Worm (Caenorhabditis elegans): ENCODE measurements around the gene nhr-121.

The nhr-121 gene

DNA sequence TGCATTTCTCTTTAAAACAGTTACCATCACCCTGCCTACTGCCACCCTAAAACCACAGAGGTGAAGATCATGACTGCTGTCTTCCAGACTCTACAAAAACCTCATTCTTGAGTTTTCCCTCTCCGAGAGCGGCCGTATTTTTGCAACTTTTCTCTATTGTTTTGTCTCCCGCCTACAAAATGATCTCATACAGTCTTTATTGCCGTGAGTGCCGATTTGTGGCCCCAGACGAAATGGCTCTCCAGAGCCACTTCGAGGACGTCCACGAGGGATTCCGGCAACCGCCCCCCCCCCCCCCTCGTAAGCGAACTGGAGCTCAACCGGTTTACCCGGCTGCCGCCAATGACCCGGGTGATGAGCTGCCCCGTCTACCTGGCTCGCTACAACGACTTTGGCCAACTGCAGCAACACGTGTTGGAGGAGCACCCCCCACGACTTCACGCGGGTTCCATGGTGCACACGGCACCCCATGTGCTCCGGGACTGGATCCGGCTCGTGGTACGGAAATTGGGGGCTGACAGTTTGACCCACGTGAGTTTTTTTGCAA is 29.8 kb downstream of the nhr-121 start:
- TF ChIP-seq dox-1 (GFP tag; IDR thresholded peaks at IDR 0.05) (0 out of 2 replicates have a peak, but pooled peaks have one; percentile 23), lin-40 (tag; optimal IDR thresholded peaks at IDR 0.05) (no peak), F37B4.10 (GFP tag; IDR thresholded peaks at IDR 0.05) (0 out of 2 replicates have a peak, but pooled peaks have one; percentile 57), Y95B8A.8 (GFP tag; IDR thresholded peaks at IDR 0.05) (no peak), ceh-79 (tag; optimal IDR thresholded peaks at IDR 0.05) (peak; percentile 2), lag-1 (GFP tag; IDR thresholded peaks at IDR 0.05) (no peak), zfh-2 (GFP tag; conservative IDR thresholded peaks at IDR 0.05) (peak; percentile 93), mcd-1 (GFP tag; IDR thresholded peaks at IDR 0.05) (0 out of 2 replicates have a peak, but pooled peaks have one; percentile 8), egrh-3 (GFP tag; IDR thresholded peaks at IDR 0.05) (peak; percentile 90), hlh-12 (tag; optimal IDR thresholded peaks at IDR 0.05) (no peak), mxl-1 (tag; optimal IDR thresholded peaks at IDR 0.05) (no peak), sptf-2 (GFP tag; optimal IDR thresholded peaks at IDR 0.05) (no peak), zim-3 (tag; optimal IDR thresholded peaks at IDR 0.05) (peak; percentile 61), ztf-6 (GFP tag; IDR thresholded peaks at IDR 0.05) (no peak), lin-54 (GFP tag; optimal IDR thresholded peaks at IDR 0.05) (no peak)

ce11 chrIII:2423638-2424037 is 31.0 kb downstream of the nhr-121 start:
- TF ChIP-seq ceh-58 (GFP tag; IDR thresholded peaks at IDR 0.05) (no peak), pha-4 (tag; optimal IDR thresholded peaks at IDR 0.05) (no peak), lir-1 (GFP tag; conservative IDR thresholded peaks at IDR 0.05) (no peak), ztf-6 (GFP tag; IDR thresholded peaks at IDR 0.05) (no peak), snpc-1.1 (tag; optimal IDR thresholded peaks at IDR 0.05; ENCODE audit: insufficient read depth) (no peak), ama-1 (optimal IDR thresholded peaks at IDR 0.05) (no peak), ama-1 (GFP tag; optimal IDR thresholded peaks at IDR 0.05) (no peak), hmg-1.2 (GFP tag; IDR thresholded peaks at IDR 0.05) (no peak), dpff-1 (tag; optimal IDR thresholded peaks at IDR 0.05) (no peak), attf-6 (GFP tag; IDR thresholded peaks at IDR 0.05) (no peak), attf-3 (GFP tag; conservative IDR thresholded peaks at IDR 0.05) (no peak), ztf-18 (tag; optimal IDR thresholded peaks at IDR 0.05) (no peak)

DNA sequence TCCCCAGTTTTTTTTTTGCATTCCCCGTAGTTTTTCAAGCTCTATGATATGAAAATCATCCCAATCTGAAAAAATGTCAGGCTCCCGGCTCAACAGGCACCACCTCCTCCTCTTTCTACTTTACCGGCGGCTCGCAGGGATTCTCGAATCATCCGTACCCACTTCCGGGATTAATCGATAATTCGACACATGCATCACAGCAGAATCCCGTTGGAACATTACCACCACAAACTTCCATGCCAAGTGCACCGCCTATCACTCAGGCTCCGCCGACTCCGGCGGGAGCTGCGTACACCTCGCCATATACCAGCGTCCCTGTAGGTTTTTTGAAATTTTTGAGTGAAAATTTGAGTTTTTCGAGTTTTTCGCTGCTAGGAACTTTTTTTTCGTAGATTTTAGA is 33.4 kb downstream of the nhr-121 start:
- no peak for TF ChIP-seq nhr-90 (tag; optimal IDR thresholded peaks at IDR 0.05)
- TF ChIP-seq nhr-120 (GFP tag; IDR thresholded peaks at IDR 0.05), result no peak
- 0 out of 2 replicates have a peak, but pooled peaks have one; percentile 83 for TF ChIP-seq ceh-58 (GFP tag; IDR thresholded peaks at IDR 0.05)
- 0 out of 2 replicates have a peak, but pooled peaks have one; percentile 15 for TF ChIP-seq zfh-2 (GFP tag; conservative IDR thresholded peaks at IDR 0.05)
- TF ChIP-seq madf-6 (GFP tag; IDR thresholded peaks at IDR 0.05), result no peak

DNA sequence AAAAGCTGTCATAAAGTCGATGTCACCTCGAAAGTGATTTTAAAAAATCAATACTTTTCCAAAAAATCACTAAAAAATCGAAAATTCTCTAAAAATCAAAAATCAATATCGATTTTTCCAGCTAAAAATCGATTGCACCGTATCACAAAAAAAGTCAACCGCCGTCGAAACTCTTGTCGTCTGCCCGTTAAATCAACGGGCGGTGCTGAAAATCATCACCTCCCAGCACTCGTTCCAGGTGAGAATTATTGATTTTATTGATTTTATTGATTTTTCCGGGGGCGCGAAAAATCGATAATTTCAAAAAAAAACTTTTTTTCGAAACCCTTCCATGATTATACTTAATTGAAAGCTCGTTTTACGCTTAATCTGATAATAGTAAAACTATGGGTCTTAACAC is 35.1 kb downstream of the nhr-121 start:
- TF ChIP-seq nhr-90 (tag; optimal IDR thresholded peaks at IDR 0.05), result no peak
- TF ChIP-seq cebp-2 (GFP tag; IDR thresholded peaks at IDR 0.05), result no peak
- TF ChIP-seq lsy-27 (tag; optimal IDR thresholded peaks at IDR 0.05; ENCODE audit: borderline replicate concordance, insufficient read depth), result no peak
- no peak for TF ChIP-seq madf-8 (GFP tag; conservative IDR thresholded peaks at IDR 0.05)
- no peak for TF ChIP-seq bed-1 (GFP tag; IDR thresholded peaks at IDR 0.05)
- TF ChIP-seq Y79H2A.3 (GFP tag; conservative IDR thresholded peaks at IDR 0.05), result no peak
- TF ChIP-seq ztf-25 (GFP tag; IDR thresholded peaks at IDR 0.05), result no peak
- no peak for TF ChIP-seq ztf-6 (GFP tag; IDR thresholded peaks at IDR 0.05)
- TF ChIP-seq aptf-3 (GFP tag; IDR thresholded peaks at IDR 0.05), result no peak

All from whole organism, young adult.